Worm (Caenorhabditis elegans) whole organism, L3 larva: Measurements from ENCODE around the gene fbxa-179.

Source experiments
- aly-2 ChIP-seq: fragments of 150-350 bp; optimal IDR thresholded peaks from 2 replicates; lab custom pipeline; 2014; ENCODE audit warnings: missing biosample characterization, missing genetic modification characterization
- elt-1 ChIP-seq: fragments of 150-350 bp; optimal IDR thresholded peaks from 2 replicates; lab custom pipeline; 2014; ENCODE audit warnings: missing biosample characterization, missing genetic modification characterization
- mdl-1 ChIP-seq: fragments of 150-350 bp; optimal IDR thresholded peaks from 2 replicates; lab custom pipeline; 2014; ENCODE audit warnings: missing biosample characterization, missing genetic modification characterization
- nhr-12 ChIP-seq: fragments of 150-350 bp; optimal IDR thresholded peaks from 2 replicates; lab custom pipeline; 2014; ENCODE audit warnings: missing biosample characterization, missing genetic modification characterization
- nhr-76 ChIP-seq: fragments of 150-350 bp; sonication (generic microtip); optimal IDR thresholded peaks from 5 replicates; lab custom pipeline; 2014; ENCODE audit warnings: missing biosample characterization, missing genetic modification characterization
- pha-4 ChIP-seq: fragments of 150-350 bp; optimal IDR thresholded peaks from 2 replicates; lab custom pipeline; 2014; ENCODE audit warnings: missing biosample characterization, missing genetic modification reagents, missing genetic modification characterization
- tbx-2 ChIP-seq: sonication (generic microtip); optimal IDR thresholded peaks from 2 replicates; lab custom pipeline; 2016; ENCODE audit warnings: mild to moderate bottlenecking, missing genetic modification characterization, missing compliant biosample characterization
- ztf-4 ChIP-seq: fragments of 150-350 bp; optimal IDR thresholded peaks from 2 replicates; lab custom pipeline; 2014; ENCODE audit warnings: missing biosample characterization, missing genetic modification characterization

DNA sequence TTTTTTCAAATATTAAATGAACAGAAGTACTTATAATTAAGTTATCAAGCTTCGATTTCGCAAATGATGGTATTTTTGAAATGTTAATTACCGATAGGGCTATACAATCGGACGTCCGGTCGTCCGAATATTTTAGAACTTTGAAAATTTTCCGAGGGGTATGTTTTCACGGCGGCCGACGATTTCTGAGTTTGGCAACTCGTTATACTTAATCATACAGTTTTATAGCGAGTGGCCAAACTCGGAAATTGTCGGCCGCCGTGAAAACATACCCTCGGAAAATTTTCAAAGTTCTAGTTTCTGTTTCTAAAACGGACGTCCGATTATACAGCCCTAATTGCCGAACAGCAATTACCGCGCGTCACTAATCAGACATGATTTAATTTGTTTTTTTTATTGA lies 11.5 kb upstream of the fbxa-179 start:
- no peak for TF ChIP-seq nhr-76
- TF ChIP-seq aly-2 (tag; lab: Kevin White, UChicago), result no peak
- no peak for TF ChIP-seq elt-1 (tag; lab: Kevin White, UChicago)
- TF ChIP-seq tbx-2 (tag; lab: Kevin White, UChicago), result no peak
- TF ChIP-seq pha-4 (tag; lab: Kevin White, UChicago), result no peak
- TF ChIP-seq mdl-1 (tag; lab: Kevin White, UChicago), result no peak
- TF ChIP-seq nhr-12 (tag; lab: Kevin White, UChicago), result no peak
- TF ChIP-seq ztf-4 (tag; lab: Kevin White, UChicago), result no peak
